Fruit fly (Drosophila melanogaster) whole organism, prepupa: ENCODE data around the gene bond.
A peak's percentile ranks its signal among the peaks of the same experiment; 100 is the strongest.

Experiments
- CG11762 ChIP-seq: fragments of 200-800 bp; sonication (Bioruptor generic); optimal IDR thresholded peaks from 3 replicates; lab custom pipeline; 2016; ENCODE audit warnings: missing biosample characterization, missing genetic modification characterization; ENCODE audit not compliant: insufficient read depth
- CG11902 ChIP-seq: fragments of 200-800 bp; sonication (Bioruptor generic); optimal IDR thresholded peaks from 3 replicates; lab custom pipeline; 2016; ENCODE audit warnings: missing biosample characterization, missing genetic modification characterization
- CG1621 ChIP-seq: fragments of 200-800 bp; sonication (Bioruptor generic); optimal IDR thresholded peaks from 3 replicates; lab custom pipeline; 2018; ENCODE audit warnings: missing biosample characterization, mild to moderate bottlenecking, missing genetic modification characterization
- CG16779 ChIP-seq: fragments of 200-800 bp; sonication (Bioruptor generic); optimal IDR thresholded peaks from 3 replicates; lab custom pipeline; 2017; ENCODE audit warnings: missing biosample characterization, mild to moderate bottlenecking, missing genetic modification characterization
- CG3032 ChIP-seq: fragments of 200-800 bp; optimal IDR thresholded peaks from 2 replicates; lab custom pipeline; 2019; ENCODE audit warnings: missing biosample characterization, mild to moderate bottlenecking, missing genetic modification characterization, moderate library complexity
- CG32006 ChIP-seq: fragments of 200-800 bp; sonication (Bioruptor generic); optimal IDR thresholded peaks from 3 replicates; lab custom pipeline; 2017; ENCODE audit warnings: missing biosample characterization, mild to moderate bottlenecking, missing genetic modification characterization
- CG34406 ChIP-seq: fragments of 200-800 bp; sonication (Bioruptor generic); optimal IDR thresholded peaks from 3 replicates; lab custom pipeline; 2016; ENCODE audit warnings: missing biosample characterization, missing genetic modification characterization
- CG4318 ChIP-seq: fragments of 200-800 bp; sonication (Bioruptor generic); optimal IDR thresholded peaks from 3 replicates; lab custom pipeline; 2017; ENCODE audit warnings: missing biosample characterization, mild to moderate bottlenecking, missing genetic modification characterization
- CG6808 ChIP-seq: fragments of 200-800 bp; sonication (Bioruptor generic); optimal IDR thresholded peaks from 3 replicates; lab custom pipeline; 2017; ENCODE audit warnings: missing biosample characterization, missing genetic modification characterization, mild to moderate bottlenecking, moderate library complexity, missing genetic modification reagents
- CG7368 ChIP-seq: fragments of 200-800 bp; sonication (Bioruptor generic); optimal IDR thresholded peaks from 3 replicates; lab custom pipeline; 2016; ENCODE audit warnings: missing biosample characterization, missing genetic modification characterization
- CG8119 ChIP-seq: fragments of 200-800 bp; sonication (Bioruptor generic); IDR thresholded peaks from 3 replicates; pipeline ENCODE4 v1.3.6; 2022; ENCODE audit warnings: missing biosample characterization, missing genetic modification characterization
- CG8632 ChIP-seq: fragments of 200-800 bp; sonication (Bioruptor generic); optimal IDR thresholded peaks from 3 replicates; lab custom pipeline; 2016; ENCODE audit warnings: missing biosample characterization, missing genetic modification characterization
- CG9139 ChIP-seq: fragments of 200-800 bp; sonication (Bioruptor generic); optimal IDR thresholded peaks from 3 replicates; lab custom pipeline; 2017; ENCODE audit warnings: missing biosample characterization, mild to moderate bottlenecking, missing genetic modification characterization
- Eip75B ChIP-seq: fragments of 200-800 bp; sonication (Bioruptor generic); optimal IDR thresholded peaks from 3 replicates; lab custom pipeline; 2016; ENCODE audit warnings: missing biosample characterization, missing genetic modification characterization
- Eip78C ChIP-seq: fragments of 200-800 bp; sonication (Bioruptor generic); peaks from one replicate; lab custom pipeline; 2016; ENCODE audit warnings: missing biosample characterization, missing genetic modification characterization
- Gug ChIP-seq: fragments of 200-800 bp; sonication (Bioruptor generic); IDR thresholded peaks from 2 replicates; pipeline ENCODE4 v1.3.6; 2022; ENCODE audit warnings: missing biosample characterization, missing genetic modification characterization
- Lpt ChIP-seq: fragments of 200-800 bp; sonication (Bioruptor generic); optimal IDR thresholded peaks from 3 replicates; lab custom pipeline; 2016; ENCODE audit warnings: missing biosample characterization, missing genetic modification characterization
- Met ChIP-seq: fragments of 200-800 bp; sonication (Bioruptor generic); optimal IDR thresholded peaks from 3 replicates; lab custom pipeline; 2016; ENCODE audit warnings: missing biosample characterization, missing genetic modification characterization
- Sox102F ChIP-seq: fragments of 200-800 bp; sonication (Bioruptor generic); optimal IDR thresholded peaks from 2 replicates; lab custom pipeline; 2016; ENCODE audit warnings: missing biosample characterization, mild to moderate bottlenecking, missing genetic modification characterization
- Sox14 ChIP-seq: fragments of 200-800 bp; sonication (Bioruptor generic); optimal IDR thresholded peaks from 3 replicates; lab custom pipeline; 2016; ENCODE audit warnings: missing biosample characterization, missing genetic modification characterization
- Sox15 ChIP-seq: fragments of 200-800 bp; sonication (Bioruptor generic); optimal IDR thresholded peaks from 3 replicates; lab custom pipeline; 2016; ENCODE audit warnings: missing biosample characterization, missing genetic modification characterization
- achi ChIP-seq: fragments of 200-800 bp; sonication (Bioruptor generic); optimal IDR thresholded peaks from 3 replicates; lab custom pipeline; 2016; ENCODE audit warnings: missing biosample characterization, missing genetic modification characterization
- acj6 ChIP-seq: fragments of 200-800 bp; sonication (Bioruptor generic); optimal IDR thresholded peaks from 3 replicates; lab custom pipeline; 2016; ENCODE audit warnings: missing biosample characterization, missing genetic modification characterization
- dac ChIP-seq: fragments of 200-800 bp; sonication (Bioruptor generic); optimal IDR thresholded peaks from 2 replicates; lab custom pipeline; 2017; ENCODE audit warnings: missing biosample characterization, mild to moderate bottlenecking, missing genetic modification characterization
- dsx ChIP-seq: fragments of 200-800 bp; optimal IDR thresholded peaks from 3 replicates; lab custom pipeline; 2019; ENCODE audit warnings: missing biosample characterization, mild to moderate bottlenecking, missing genetic modification characterization, moderate library complexity; ENCODE audit not compliant: poor library complexity, severe bottlenecking
- esn ChIP-seq: fragments of 200-800 bp; sonication (Bioruptor generic); optimal IDR thresholded peaks from 2 replicates; lab custom pipeline; 2016; ENCODE audit warnings: missing biosample characterization, mild to moderate bottlenecking, missing genetic modification characterization, moderate library complexity
- fd59A ChIP-seq: fragments of 200-800 bp; sonication (Bioruptor generic); optimal IDR thresholded peaks from 2 replicates; lab custom pipeline; 2017; ENCODE audit warnings: missing biosample characterization, mild to moderate bottlenecking, missing genetic modification characterization, missing genetic modification reagents
- fd85E ChIP-seq: fragments of 200-800 bp; sonication (Bioruptor generic); optimal IDR thresholded peaks from 3 replicates; lab custom pipeline; 2016; ENCODE audit warnings: missing biosample characterization, missing genetic modification characterization
- spab ChIP-seq: fragments of 200-800 bp; sonication (Bioruptor generic); optimal IDR thresholded peaks from 2 replicates; lab custom pipeline; 2017; ENCODE audit warnings: missing biosample characterization, mild to moderate bottlenecking, missing genetic modification characterization, missing genetic modification reagents
- svp ChIP-seq: fragments of 200-800 bp; sonication (Bioruptor generic); peaks from one replicate; lab custom pipeline; 2016; ENCODE audit warnings: missing biosample characterization, missing genetic modification characterization
- vri ChIP-seq: fragments of 200-800 bp; sonication (Bioruptor generic); optimal IDR thresholded peaks from 3 replicates; lab custom pipeline; 2016; ENCODE audit warnings: missing biosample characterization, mild to moderate bottlenecking, missing genetic modification characterization

bond gene

DNA sequence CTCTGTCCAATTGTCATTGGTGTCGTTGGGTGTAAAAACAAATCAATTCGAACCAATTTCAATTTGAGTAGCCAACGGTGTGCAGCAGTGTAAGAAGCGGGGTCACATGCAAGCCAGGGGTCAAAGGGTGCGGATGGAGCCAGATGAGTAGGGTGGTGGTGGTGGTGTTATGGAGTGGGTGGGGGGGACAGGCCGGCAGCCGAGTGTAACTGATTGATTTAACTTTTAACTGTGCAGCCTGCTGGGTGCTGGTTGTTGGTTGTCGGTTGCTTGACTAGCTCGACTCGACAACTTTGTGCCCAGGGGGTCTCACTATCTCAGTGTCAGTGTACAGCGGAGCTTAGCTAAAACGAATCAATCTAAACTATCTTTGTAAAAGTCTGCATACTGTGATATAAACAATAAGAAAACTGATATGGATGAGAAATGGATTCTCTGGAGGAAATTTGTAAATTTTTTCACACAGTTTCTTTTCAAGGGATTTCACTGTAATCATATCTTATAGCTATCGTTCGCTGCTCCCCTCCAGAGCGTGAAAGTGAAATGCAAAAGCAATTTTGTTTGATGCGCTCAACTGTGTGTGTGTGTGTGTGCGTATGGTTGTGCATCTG is 47.0 kb downstream of the bond start (continued):
- TF ChIP-seq CG1621 (tag; lab: Kevin White, UChicago) (no peak), CG8119 (GFP tag; lab: Robert Waterston, UW) (peak; percentile 90), CG16779 (tag; lab: Kevin White, UChicago) (peak; percentile 40), dac (peak; percentile 76), Eip78C (no peak), acj6 (GFP tag; lab: Kevin White, UChicago) (no peak), fd59A (GFP tag; lab: Kevin White, UChicago) (no peak), CG9139 (no peak), CG32006 (GFP tag; lab: Kevin White, UChicago) (peak; percentile 91), Sox15 (GFP tag; lab: Kevin White, UChicago) (no peak), vri (GFP tag; lab: Kevin White, UChicago) (no peak), achi (GFP tag; lab: Kevin White, UChicago) (no peak), Sox102F (no peak), svp (GFP tag; lab: Kevin White, UChicago) (no peak)
- TF ChIP-seq, all 60 proteins: peak for 17

dm6 chr3R:22598759-22599158 is 48.3 kb downstream of the bond start:
- TF ChIP-seq CG11762 (GFP tag; lab: Kevin White, UChicago) = no peak
- TF ChIP-seq CG32006 (GFP tag; lab: Kevin White, UChicago) = no peak
- no peak for TF ChIP-seq CG8119 (GFP tag; lab: Robert Waterston, UW)
- TF ChIP-seq dac = no peak
- TF ChIP-seq Sox14 (GFP tag; lab: Kevin White, UChicago) = no peak
- TF ChIP-seq spab (GFP tag; lab: Kevin White, UChicago) = no peak
- no peak for TF ChIP-seq vri (GFP tag; lab: Kevin White, UChicago)
- TF ChIP-seq dsx (GFP tag; lab: Kevin White, UChicago) = no peak
- no peak for TF ChIP-seq Lpt (GFP tag; lab: Kevin White, UChicago)
- TF ChIP-seq svp (GFP tag; lab: Kevin White, UChicago) = no peak
- TF ChIP-seq CG11902 = no peak
- no peak for TF ChIP-seq Gug (GFP tag; lab: Robert Waterston, UW)
- TF ChIP-seq esn (GFP tag; lab: Kevin White, UChicago) = no peak
- no peak for TF ChIP-seq CG7368 (GFP tag; lab: Kevin White, UChicago)
- TF ChIP-seq Met (GFP tag; lab: Kevin White, UChicago) = no peak
- TF ChIP-seq CG4318 (GFP tag; lab: Kevin White, UChicago) = no peak
- no peak for TF ChIP-seq CG34406
- no peak for TF ChIP-seq CG3032 (tag; lab: Kevin White, UChicago)
- no peak for TF ChIP-seq fd59A (GFP tag; lab: Kevin White, UChicago)
- no peak for TF ChIP-seq Eip75B (GFP tag; lab: Kevin White, UChicago)

- TF ChIP-seq dac (no peak), CG6808 (no peak), dsx (GFP tag; lab: Kevin White, UChicago) (no peak), fd85E (GFP tag; lab: Kevin White, UChicago) (no peak), CG8632 (GFP tag; lab: Kevin White, UChicago) (no peak), CG3032 (tag; lab: Kevin White, UChicago) (no peak)
These were observed 52.3 kb downstream of the bond start for dm6 chr3R:22602783-22603182.
